Fruit fly (Drosophila melanogaster) whole organism, wandering third instar larva: ENCODE measurements around the gene tal-1A.

Experiments used
- Abd-B ChIP-seq: fragments of >200 bp; optimal IDR thresholded peaks from 2 replicates; lab custom pipeline; 2017; ENCODE audit warnings: missing biosample characterization, missing genetic modification characterization
- CG9705 ChIP-seq: fragments of 200-800 bp; sonication (Bioruptor generic); optimal IDR thresholded peaks from 2 replicates; lab custom pipeline; 2018; ENCODE audit warnings: missing biosample characterization, mild to moderate bottlenecking, missing genetic modification characterization
- CrebA ChIP-seq: fragments of 200-800 bp; sonication (Bioruptor generic); optimal IDR thresholded peaks from 2 replicates; lab custom pipeline; 2016; ENCODE audit warnings: missing biosample characterization, mild to moderate bottlenecking, missing genetic modification characterization, borderline replicate concordance
- Dfd ChIP-seq: fragments of >200 bp; optimal IDR thresholded peaks from 2 replicates; lab custom pipeline; 2017; ENCODE audit warnings: missing biosample characterization, missing genetic modification characterization
- Dif ChIP-seq: fragments of 200-275, 200-300 bp; sonication (Bioruptor generic); optimal IDR thresholded peaks from 2 replicates; lab custom pipeline; 2018; ENCODE audit warnings: missing biosample characterization, missing genetic modification characterization; ENCODE audit not compliant: partially characterized antibody
- Hnf4 ChIP-seq: fragments of 200-800 bp; sonication (Bioruptor generic); optimal IDR thresholded peaks from 2 replicates; lab custom pipeline; 2016; ENCODE audit warnings: missing biosample characterization, mild to moderate bottlenecking, missing genetic modification characterization
- Hr78 ChIP-seq: fragments of >200 bp; optimal IDR thresholded peaks from 2 replicates; lab custom pipeline; 2017; ENCODE audit warnings: missing biosample characterization, missing genetic modification characterization
- Jra ChIP-seq: sonication (Bioruptor generic); optimal IDR thresholded peaks from 2 replicates; lab custom pipeline; 2016; ENCODE audit warnings: missing biosample characterization, missing genetic modification characterization
- Mio ChIP-seq: sonication (Bioruptor generic); optimal IDR thresholded peaks from 2 replicates; lab custom pipeline; 2016; ENCODE audit warnings: missing biosample characterization, missing genetic modification characterization
- Myc ChIP-seq: fragments of >200 bp; optimal IDR thresholded peaks from 2 replicates; lab custom pipeline; 2017
- N ChIP-seq: fragments of >200 bp; optimal IDR thresholded peaks from 2 replicates; lab custom pipeline; 2018; ENCODE audit warnings: missing biosample characterization, missing external identifiers, missing genetic modification characterization
- OdsH ChIP-seq: fragments of 200-800 bp; sonication (Bioruptor generic); optimal IDR thresholded peaks from 2 replicates; lab custom pipeline; 2016; ENCODE audit warnings: missing biosample characterization, mild to moderate bottlenecking, missing genetic modification characterization
- Rel ChIP-seq, 2 experiments: fragments of 200-800 bp; sonication (Bioruptor generic) in 1 of 2; optimal IDR thresholded peaks; 2 replicates in 1 of 2; 3 replicates in 1 of 2; lab custom pipeline; 2016 to 2019; ENCODE audit warnings: mild to moderate bottlenecking in 2 of 2, missing biosample characterization in 2 of 2, missing genetic modification characterization in 2 of 2, moderate library complexity in 1 of 2
- Sp1 ChIP-seq: fragments of 200-800 bp; sonication (Bioruptor generic); optimal IDR thresholded peaks from 3 replicates; lab custom pipeline; 2019; ENCODE audit warnings: missing biosample characterization, mild to moderate bottlenecking, missing genetic modification characterization, moderate library complexity
- Vsx2 ChIP-seq: fragments of 200-300, 225-300 bp; sonication (Bioruptor generic); optimal IDR thresholded peaks from 2 replicates; lab custom pipeline; 2018; ENCODE audit warnings: missing biosample characterization, missing genetic modification characterization; ENCODE audit not compliant: partially characterized antibody
- br ChIP-seq: fragments of 200-800 bp; sonication (Bioruptor generic); optimal IDR thresholded peaks from 2 replicates; lab custom pipeline; 2016; ENCODE audit warnings: missing biosample characterization, missing genetic modification characterization
- brk ChIP-seq: fragments of 200-800 bp; sonication (Bioruptor generic); optimal IDR thresholded peaks from 2 replicates; lab custom pipeline; 2016; ENCODE audit warnings: missing biosample characterization, mild to moderate bottlenecking, missing genetic modification characterization
- dl ChIP-seq, 2 experiments: fragments of 175-275, 200-275 bp in 1 of 2; fragments of 200-275 bp in 1 of 2; sonication (Bioruptor generic); optimal IDR thresholded peaks; lab custom pipeline; 2018; ENCODE audit warnings: mild to moderate bottlenecking in 2 of 2, missing biosample characterization in 2 of 2, missing genetic modification characterization in 2 of 2, moderate library complexity in 2 of 2; ENCODE audit not compliant: partially characterized antibody in 2 of 2, insufficient read depth in 1 of 2
- dmrt93B ChIP-seq: fragments of 200-800 bp; sonication (Bioruptor generic); optimal IDR thresholded peaks from 2 replicates; lab custom pipeline; 2018; ENCODE audit warnings: missing biosample characterization, mild to moderate bottlenecking, missing genetic modification characterization
- dsf ChIP-seq: sonication (Bioruptor generic); optimal IDR thresholded peaks from 2 replicates; lab custom pipeline; 2016; ENCODE audit warnings: missing biosample characterization, missing genetic modification characterization, borderline replicate concordance
- ey ChIP-seq: fragments of 200-800 bp; sonication (Bioruptor generic); optimal IDR thresholded peaks from 2 replicates; lab custom pipeline; 2016; ENCODE audit warnings: missing biosample characterization, missing genetic modification characterization
- foxo ChIP-seq, 2 experiments: fragments of 200-800 bp; sonication (Bioruptor generic); optimal IDR thresholded peaks; 2 replicates in 1 of 2; 3 replicates in 1 of 2; lab custom pipeline; 2016 to 2017; ENCODE audit warnings: missing biosample characterization in 2 of 2, missing genetic modification characterization in 2 of 2
- fru ChIP-seq: fragments of 200-800 bp; sonication (Bioruptor generic); optimal IDR thresholded peaks from 3 replicates; lab custom pipeline; 2016; ENCODE audit warnings: missing biosample characterization, mild to moderate bottlenecking, missing genetic modification characterization
- h ChIP-seq: fragments of 200-800 bp; sonication (Bioruptor generic); optimal IDR thresholded peaks from 3 replicates; lab custom pipeline; 2016; ENCODE audit warnings: missing biosample characterization, mild to moderate bottlenecking, missing genetic modification characterization
- jim ChIP-seq: fragments of 175-275, 200-325 bp; sonication (Bioruptor generic); optimal IDR thresholded peaks from 2 replicates; lab custom pipeline; 2016; ENCODE audit warnings: missing biosample characterization, mild to moderate bottlenecking, missing genetic modification characterization
- pan ChIP-seq: fragments of >200 bp; optimal IDR thresholded peaks from 2 replicates; lab custom pipeline; 2017
- psq ChIP-seq: fragments of 200-800 bp; sonication (Bioruptor generic); optimal IDR thresholded peaks from 3 replicates; lab custom pipeline; 2017; ENCODE audit warnings: missing biosample characterization, mild to moderate bottlenecking, missing genetic modification characterization, moderate library complexity
- rgr ChIP-seq: fragments of 200-800 bp; sonication (Bioruptor generic); optimal IDR thresholded peaks from 3 replicates; lab custom pipeline; 2016; ENCODE audit warnings: missing biosample characterization, mild to moderate bottlenecking, missing genetic modification characterization
- sage ChIP-seq: fragments of 200-800 bp; sonication (Bioruptor generic); optimal IDR thresholded peaks from 2 replicates; lab custom pipeline; 2016; ENCODE audit warnings: missing biosample characterization, mild to moderate bottlenecking, missing genetic modification characterization
- sv ChIP-seq: fragments of 200-800 bp; sonication (Bioruptor generic); optimal IDR thresholded peaks from 3 replicates; lab custom pipeline; 2016; ENCODE audit warnings: missing biosample characterization, missing genetic modification characterization
- tai ChIP-seq: sonication (Bioruptor generic); optimal IDR thresholded peaks from 2 replicates; lab custom pipeline; 2016; ENCODE audit warnings: missing biosample characterization, missing genetic modification characterization
- usp ChIP-seq: fragments of >200 bp; optimal IDR thresholded peaks from 2 replicates; lab custom pipeline; 2017; ENCODE audit warnings: missing biosample characterization, missing genetic modification characterization

Gene tal-1A

DNA sequence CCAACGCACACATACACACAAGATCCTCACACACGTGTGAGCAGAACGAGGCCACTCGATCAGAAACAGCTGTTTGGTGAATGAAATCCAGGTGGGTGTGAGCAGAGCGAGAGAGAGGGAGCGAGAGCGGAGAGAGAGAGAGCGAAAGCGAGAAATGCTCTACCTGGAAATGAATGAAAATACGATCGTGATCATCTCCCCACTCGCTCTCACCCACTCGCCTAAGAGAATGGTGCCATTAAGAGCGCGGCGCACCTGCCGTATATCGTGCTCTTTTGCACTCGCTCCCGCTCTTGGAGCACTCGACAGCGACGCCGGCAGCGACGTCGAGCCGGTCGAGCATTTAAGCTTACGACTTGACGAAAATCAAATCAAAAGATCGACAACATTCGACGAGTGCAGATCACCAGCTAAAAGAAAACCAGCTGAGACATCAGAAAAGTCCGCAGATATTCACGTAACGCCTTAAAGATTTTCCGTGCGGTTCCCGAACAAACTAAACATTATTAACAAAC, at the start of gene tal-1A, which contains the start of the genes tal-2A, tal-3A and tal-AA:
Gene tal-1A, plus strand, starts transcription at position 374 of the 515 bp plus-strand sequence.
Gene tal-2A, plus strand, starts transcription at position 374 of the 515 bp plus-strand sequence.
Gene tal-3A, plus strand, starts transcription at position 374 of the 515 bp plus-strand sequence.
Gene tal-AA, plus strand, starts transcription at position 374 of the 515 bp plus-strand sequence.
- TF ChIP-seq OdsH (GFP tag; lab: Kevin White, UChicago), result peak; percentile 48
- TF ChIP-seq fru (GFP tag; lab: Kevin White, UChicago), result peak; percentile 56
- TF ChIP-seq sv, result no peak
- peak; percentile 54 for TF ChIP-seq brk (GFP tag; lab: Kevin White, UChicago)
- TF ChIP-seq sage (GFP tag; lab: Kevin White, UChicago), result peak; percentile 66
- TF ChIP-seq Vsx2 (GFP tag; lab: Kevin White, UChicago), result peak; percentile 92
- TF ChIP-seq ey, result no peak
- peak; percentile 8 for TF ChIP-seq psq
- no peak for TF ChIP-seq N (GFP tag; lab: Kevin White, UChicago)
- peak; percentile 55 for TF ChIP-seq Jra (GFP tag; lab: Kevin White, UChicago)
- TF ChIP-seq Dif, result peak; percentile 99
- peak; percentile 92 to 96 for TF ChIP-seq dl (GFP tag; optimal IDR thresholded peaks at IDR 0.05; lab: Kevin White, UChicago; ENCODE audit: insufficient read depth in 1 of 2, partially characterized antibody in 2 of 2)
- no peak for TF ChIP-seq Myc (lab: Kevin White, UChicago)
- peak; percentile 8 for TF ChIP-seq br (GFP tag; lab: Kevin White, UChicago)
- TF ChIP-seq CrebA (GFP tag; lab: Kevin White, UChicago), result peak; percentile 65
- TF ChIP-seq usp (GFP tag; lab: Kevin White, UChicago), result no peak
- peak; percentile 47 for TF ChIP-seq rgr (GFP tag; lab: Kevin White, UChicago)
- TF ChIP-seq Hnf4 (GFP tag; lab: Kevin White, UChicago), result peak; percentile 35
- peak; percentile 2 for TF ChIP-seq Rel (GFP tag; optimal IDR thresholded peaks at IDR 0.05; lab: Kevin White, UChicago)
- peak; percentile 25 for TF ChIP-seq Rel (tag; optimal IDR thresholded peaks at IDR 0.05; lab: Kevin White, UChicago)
- peak; percentile 26 to 37 for TF ChIP-seq foxo (GFP tag; optimal IDR thresholded peaks at IDR 0.05; lab: Kevin White, UChicago)
- peak; percentile 27 for TF ChIP-seq Sp1 (GFP tag; lab: Kevin White, UChicago)
- no peak for TF ChIP-seq CG9705 (GFP tag; lab: Kevin White, UChicago)
- TF ChIP-seq dmrt93B, result no peak
- TF ChIP-seq h (GFP tag; lab: Kevin White, UChicago), result peak; percentile 70
- no peak for TF ChIP-seq Abd-B (GFP tag; lab: Kevin White, UChicago)
- TF ChIP-seq tai (GFP tag; lab: Kevin White, UChicago), result no peak
- TF ChIP-seq jim (GFP tag; lab: Kevin White, UChicago), result no peak
- no peak for TF ChIP-seq Dfd (GFP tag; lab: Kevin White, UChicago)
- TF ChIP-seq, all 38 proteins: peak for 17

DNA sequence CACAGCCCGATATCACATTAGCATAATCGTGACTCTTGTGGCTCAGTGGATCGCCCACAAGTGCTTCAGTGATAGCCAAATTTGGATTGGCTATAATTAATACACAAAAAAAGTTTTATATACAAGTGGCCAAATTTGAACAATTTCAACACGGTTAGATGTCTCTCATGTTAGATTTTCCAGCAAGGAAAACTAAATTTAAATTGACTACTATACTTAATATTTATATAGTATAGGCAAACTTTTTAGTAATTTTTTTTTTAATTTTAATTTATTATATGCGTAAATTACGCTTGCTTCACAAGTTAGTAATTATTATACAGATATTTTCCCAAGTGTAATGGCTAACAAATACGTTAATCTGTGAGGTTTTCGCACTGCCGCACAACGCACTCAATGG, 47.9 kb upstream of the tal-1A start:
- TF ChIP-seq h (GFP tag; lab: Kevin White, UChicago), result no peak
- TF ChIP-seq Jra (GFP tag; lab: Kevin White, UChicago), result no peak
- TF ChIP-seq tai (GFP tag; lab: Kevin White, UChicago), result no peak
- TF ChIP-seq rgr (GFP tag; lab: Kevin White, UChicago), result no peak

DNA sequence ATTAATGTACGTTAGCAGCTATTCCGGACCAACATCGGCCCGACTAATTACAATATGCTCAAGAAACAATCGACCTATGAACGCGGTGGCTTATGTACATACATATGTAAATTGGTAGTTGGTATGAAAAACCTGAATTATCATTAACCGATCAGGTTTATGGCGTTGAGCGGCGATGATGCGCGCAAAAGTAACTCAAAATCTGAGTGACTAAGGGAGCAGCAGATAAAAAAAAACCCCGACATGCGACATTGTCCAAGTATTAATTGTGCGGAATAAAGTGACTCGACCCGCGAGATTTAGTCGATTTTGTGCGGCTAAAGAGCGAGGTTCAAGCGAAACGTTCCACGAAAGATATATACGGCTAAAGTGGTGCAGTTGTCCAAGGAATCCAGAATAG, 47.5 kb upstream of the tal-1A start, which contains the start of gene CG9312:
Gene CG9312, plus strand, starts transcription at position 301 of the 400 bp plus-strand sequence.
- TF ChIP-seq Mio (GFP tag; lab: Kevin White, UChicago) (no peak), Rel (GFP tag; optimal IDR thresholded peaks at IDR 0.05; lab: Kevin White, UChicago) (no peak), Rel (tag; optimal IDR thresholded peaks at IDR 0.05; lab: Kevin White, UChicago) (peak; percentile 9), Vsx2 (GFP tag; lab: Kevin White, UChicago) (no peak), psq (no peak), Hr78 (GFP tag; lab: Kevin White, UChicago) (no peak), pan (lab: Kevin White, UChicago) (no peak), rgr (GFP tag; lab: Kevin White, UChicago) (no peak), dl (GFP tag; optimal IDR thresholded peaks at IDR 0.05; lab: Kevin White, UChicago; ENCODE audit: insufficient read depth in 1 of 2, partially characterized antibody in 2 of 2) (no peak), Sp1 (GFP tag; lab: Kevin White, UChicago) (no peak)

DNA sequence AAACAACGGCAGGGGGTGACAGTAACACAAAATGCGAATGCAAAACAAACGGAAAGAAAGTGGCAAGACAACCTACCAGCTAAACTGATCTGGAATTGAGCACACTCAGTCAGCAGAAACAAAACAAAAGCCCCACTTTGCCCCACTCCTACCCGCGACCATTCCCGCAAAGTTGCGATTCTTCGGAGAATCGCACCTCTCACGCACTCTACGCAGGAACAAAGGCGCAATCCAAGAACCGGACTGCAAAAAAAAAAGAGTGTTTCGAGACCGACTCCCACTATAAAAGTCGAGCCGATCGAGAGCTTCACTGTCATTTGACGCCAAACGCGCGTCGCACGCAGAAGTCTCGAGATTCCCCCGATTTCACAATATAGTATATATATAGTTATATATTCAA, 45.7 kb upstream of the tal-1A start, which contains the start of gene Cht5:
Gene Cht5, plus strand, starts transcription at position 311 of the 400 bp plus-strand sequence.
- TF ChIP-seq fru (GFP tag; lab: Kevin White, UChicago) (peak; percentile 11), br (GFP tag; lab: Kevin White, UChicago) (no peak), dsf (GFP tag; lab: Kevin White, UChicago) (no peak), Myc (lab: Kevin White, UChicago) (no peak), Dfd (GFP tag; lab: Kevin White, UChicago) (no peak), usp (GFP tag; lab: Kevin White, UChicago) (no peak)
